Fruit fly (Drosophila melanogaster) whole organism, embryonic: Measurements from ENCODE around the gene Ugt36D1.

Experiments used
- B-H2 ChIP-seq: fragments of 200-800 bp; sonication (Bioruptor generic); optimal IDR thresholded peaks from 2 replicates; lab custom pipeline; 2018; ENCODE audit warnings: missing biosample characterization, mild to moderate bottlenecking, missing genetic modification characterization
- CG10267 ChIP-seq: fragments of 200-800 bp; sonication (Bioruptor generic); optimal IDR thresholded peaks from 2 replicates; lab custom pipeline; 2018; ENCODE audit warnings: missing biosample characterization, mild to moderate bottlenecking, missing genetic modification characterization, moderate library complexity
- CG10431 ChIP-seq: fragments of 200-800 bp; sonication (Bioruptor generic); optimal IDR thresholded peaks from 3 replicates; lab custom pipeline; 2018; ENCODE audit warnings: missing biosample characterization, mild to moderate bottlenecking, missing genetic modification characterization
- CG10543 ChIP-seq: fragments of 200-800 bp; sonication (Bioruptor generic); optimal IDR thresholded peaks from 3 replicates; lab custom pipeline; 2017; ENCODE audit warnings: missing biosample characterization, mild to moderate bottlenecking, missing genetic modification characterization, moderate library complexity
- CG10959 ChIP-seq: fragments of 200-800 bp; sonication (Bioruptor generic); IDR thresholded peaks from 2 replicates; pipeline ENCODE4 v1.3.6; 2022; ENCODE audit warnings: missing biosample characterization, missing genetic modification characterization
- CG12391 ChIP-seq: fragments of 200-800 bp; sonication (Bioruptor generic); optimal IDR thresholded peaks from 3 replicates; lab custom pipeline; 2018; ENCODE audit warnings: missing biosample characterization, mild to moderate bottlenecking, missing genetic modification characterization, moderate library complexity
- CG13296 ChIP-seq: fragments of 200-800 bp; sonication (Bioruptor generic); optimal IDR thresholded peaks from 3 replicates; lab custom pipeline; 2018; ENCODE audit warnings: missing biosample characterization, mild to moderate bottlenecking, missing genetic modification characterization
- CG14014 ChIP-seq: fragments of 200-800 bp; sonication (Bioruptor generic); IDR thresholded peaks from 2 replicates; pipeline ENCODE4 v1.3.6; 2022; ENCODE audit warnings: missing biosample characterization, missing genetic modification characterization
- CG18599 ChIP-seq: fragments of 200-800 bp; sonication (Bioruptor generic); optimal IDR thresholded peaks from 3 replicates; lab custom pipeline; 2017; ENCODE audit warnings: missing biosample characterization, missing genetic modification characterization, mild to moderate bottlenecking, moderate library complexity, missing genetic modification reagents
- CG2202 ChIP-seq: fragments of 200-800 bp; sonication (Bioruptor generic); optimal IDR thresholded peaks from 2 replicates; lab custom pipeline; 2018; ENCODE audit warnings: missing biosample characterization, mild to moderate bottlenecking, missing genetic modification characterization
- CG2678 ChIP-seq: fragments of 200-800 bp; sonication (Bioruptor generic); optimal IDR thresholded peaks from 3 replicates; lab custom pipeline; 2019; ENCODE audit warnings: missing biosample characterization, mild to moderate bottlenecking, missing genetic modification characterization, moderate library complexity
- CG30431 ChIP-seq: fragments of 200-800 bp; sonication (Bioruptor generic); optimal IDR thresholded peaks from 2 replicates; lab custom pipeline; 2017; ENCODE audit warnings: missing biosample characterization, missing genetic modification characterization
- CG3281 ChIP-seq: fragments of 200-800 bp; sonication (Bioruptor generic); optimal IDR thresholded peaks from 3 replicates; lab custom pipeline; 2017; ENCODE audit warnings: missing biosample characterization, mild to moderate bottlenecking, missing genetic modification characterization
- CG34376 ChIP-seq: fragments of 200-800 bp; sonication (Bioruptor generic); optimal IDR thresholded peaks from 2 replicates; lab custom pipeline; 2018; ENCODE audit warnings: missing biosample characterization, mild to moderate bottlenecking, missing genetic modification characterization
- CG3726 ChIP-seq: fragments of 200-800 bp; sonication (Bioruptor generic); IDR thresholded peaks from 3 replicates; pipeline ENCODE4, ENCODE4 v1.3.6; 2022; ENCODE audit warnings: missing biosample characterization, missing genetic modification characterization
- CG5180 ChIP-seq: fragments of 200-800 bp; sonication (Bioruptor generic); optimal IDR thresholded peaks from 3 replicates; lab custom pipeline; 2017; ENCODE audit warnings: missing biosample characterization, missing genetic modification characterization, mild to moderate bottlenecking, moderate library complexity, missing genetic modification reagents
- CG6254 ChIP-seq: fragments of 200-800 bp; sonication (Bioruptor generic); optimal IDR thresholded peaks from 3 replicates; lab custom pipeline; 2017; ENCODE audit warnings: mild to moderate bottlenecking, missing biosample characterization, missing genetic modification reagents, missing genetic modification characterization
- CG6854 ChIP-seq: fragments of 200-800 bp; sonication (Bioruptor generic); optimal IDR thresholded peaks from 3 replicates; lab custom pipeline; 2017; ENCODE audit warnings: missing biosample characterization, mild to moderate bottlenecking, missing genetic modification characterization
- CG8281 ChIP-seq: fragments of 200-800 bp; sonication (Bioruptor generic); optimal IDR thresholded peaks from 2 replicates; lab custom pipeline; 2018; ENCODE audit warnings: missing biosample characterization, mild to moderate bottlenecking, missing genetic modification characterization, moderate library complexity
- Deaf1 ChIP-seq: fragments of 200-800 bp; optimal IDR thresholded peaks from 3 replicates; lab custom pipeline; 2019; ENCODE audit warnings: missing biosample characterization, mild to moderate bottlenecking, missing genetic modification characterization, moderate library complexity
- GATAe ChIP-seq: fragments of 200-800 bp; sonication (Bioruptor generic); conservative IDR thresholded peaks from 2 replicates; pipeline ENCODE4 v1.3.6; 2022; ENCODE audit warnings: missing biosample characterization, missing genetic modification characterization
- HHEX ChIP-seq: fragments of 200-800 bp; sonication (Bioruptor generic); optimal IDR thresholded peaks from 3 replicates; lab custom pipeline; 2017; ENCODE audit warnings: missing biosample characterization, mild to moderate bottlenecking, missing genetic modification characterization, missing genetic modification reagents
- Hey ChIP-seq: fragments of 200-800 bp; sonication (Bioruptor generic); optimal IDR thresholded peaks from 3 replicates; lab custom pipeline; 2018; ENCODE audit warnings: missing biosample characterization, mild to moderate bottlenecking, missing genetic modification characterization
- Hr51 ChIP-seq, 2 experiments: fragments of 200-800 bp; sonication (Bioruptor generic); optimal IDR thresholded peaks; 2 replicates in 1 of 2; 3 replicates in 1 of 2; lab custom pipeline; 2016 to 2018; ENCODE audit warnings: missing biosample characterization in 2 of 2, missing genetic modification characterization in 2 of 2, mild to moderate bottlenecking in 1 of 2, moderate library complexity in 1 of 2
- MBD-R2 ChIP-seq: fragments of 200-800 bp; sonication (Bioruptor generic); IDR thresholded peaks from 2 replicates; pipeline ENCODE4 v1.3.6; 2022; ENCODE audit warnings: missing biosample characterization, missing genetic modification characterization
- Med ChIP-seq: fragments of 200-800 bp; sonication (Bioruptor generic); peaks from one replicate; lab custom pipeline; 2016; ENCODE audit warnings: missing biosample characterization, missing genetic modification characterization, mild to moderate bottlenecking, inconsistent platforms, moderate library complexity
- Nf-YB ChIP-seq: fragments of 200-800 bp; sonication (Bioruptor generic); optimal IDR thresholded peaks from 3 replicates; lab custom pipeline; 2019; ENCODE audit warnings: missing biosample characterization, mild to moderate bottlenecking, missing genetic modification characterization, moderate library complexity
- Nf-YC ChIP-seq: fragments of 200-800 bp; optimal IDR thresholded peaks from 3 replicates; lab custom pipeline; 2019; ENCODE audit warnings: missing biosample characterization, mild to moderate bottlenecking, missing genetic modification characterization, moderate library complexity
- PHDP ChIP-seq: fragments of 200-800 bp; sonication (Bioruptor generic); optimal IDR thresholded peaks from 3 replicates; lab custom pipeline; 2018; ENCODE audit warnings: missing biosample characterization, mild to moderate bottlenecking, missing genetic modification characterization, moderate library complexity
- cato ChIP-seq: fragments of 200-800 bp; sonication (Bioruptor generic); optimal IDR thresholded peaks from 2 replicates; lab custom pipeline; 2016; ENCODE audit warnings: missing biosample characterization, missing genetic modification characterization, borderline replicate concordance
- cwo ChIP-seq: fragments of 200-800 bp; sonication (Bioruptor generic); optimal IDR thresholded peaks from 3 replicates; lab custom pipeline; 2017; ENCODE audit warnings: missing biosample characterization, missing genetic modification characterization, mild to moderate bottlenecking, moderate library complexity, missing genetic modification reagents
- dan ChIP-seq: fragments of 200-800 bp; sonication (Bioruptor generic); IDR thresholded peaks from 2 replicates; pipeline ENCODE4 v1.3.6; 2022; ENCODE audit warnings: missing biosample characterization, missing genetic modification characterization
- dpn ChIP-seq, 2 experiments: fragments of 200-800 bp; sonication (Bioruptor generic); optimal IDR thresholded peaks; 3 replicates each; lab custom pipeline; 2016; ENCODE audit warnings: missing biosample characterization in 2 of 2, missing genetic modification characterization in 2 of 2
- esg ChIP-seq: fragments of 200-800 bp; sonication (Bioruptor generic); conservative IDR thresholded peaks from 2 replicates; pipeline ENCODE4 v1.3.6; 2022; ENCODE audit warnings: missing biosample characterization, missing genetic modification characterization
- exex ChIP-seq: fragments of 200-800 bp; sonication (Bioruptor generic); optimal IDR thresholded peaks from 4 replicates; lab custom pipeline; 2018; ENCODE audit warnings: missing biosample characterization, mild to moderate bottlenecking, missing genetic modification characterization, moderate library complexity
- grn ChIP-seq: fragments of 200-800 bp; sonication (Bioruptor generic); optimal IDR thresholded peaks from 3 replicates; lab custom pipeline; 2017; ENCODE audit warnings: missing biosample characterization, missing genetic modification characterization
- ken ChIP-seq: fragments of 200-800 bp; sonication (Bioruptor generic); IDR thresholded peaks from 3 replicates; pipeline ENCODE4 v1.3.6; 2022; ENCODE audit warnings: missing biosample characterization, missing genetic modification characterization
- mirr ChIP-seq: fragments of 200-800 bp; sonication (Bioruptor generic); optimal IDR thresholded peaks from 3 replicates; lab custom pipeline; 2018; ENCODE audit warnings: missing biosample characterization, mild to moderate bottlenecking, missing genetic modification characterization
- psq ChIP-seq: fragments of 200-800 bp; sonication (Bioruptor generic); optimal IDR thresholded peaks from 2 replicates; lab custom pipeline; 2017; ENCODE audit warnings: missing biosample characterization, missing genetic modification characterization
- sd ChIP-seq: fragments of 200-800 bp; sonication (Bioruptor generic); optimal IDR thresholded peaks from 3 replicates; lab custom pipeline; 2018; ENCODE audit warnings: missing biosample characterization, mild to moderate bottlenecking, missing genetic modification characterization, moderate library complexity
- sens ChIP-seq: fragments of 200-800 bp; sonication (Bioruptor generic); peaks from one replicate; lab custom pipeline; 2016; ENCODE audit warnings: missing biosample characterization, missing genetic modification characterization
- sug ChIP-seq: fragments of 200-800 bp; optimal IDR thresholded peaks from 2 replicates; lab custom pipeline; 2019; ENCODE audit warnings: missing biosample characterization, mild to moderate bottlenecking, missing genetic modification characterization, moderate library complexity
- ttk ChIP-seq: fragments of 200-800 bp; sonication (Bioruptor generic); IDR thresholded peaks from 2 replicates; pipeline ENCODE4 v2.1.2; 2022; ENCODE audit warnings: missing biosample characterization, missing genetic modification characterization

Gene Ugt36D1

DNA sequence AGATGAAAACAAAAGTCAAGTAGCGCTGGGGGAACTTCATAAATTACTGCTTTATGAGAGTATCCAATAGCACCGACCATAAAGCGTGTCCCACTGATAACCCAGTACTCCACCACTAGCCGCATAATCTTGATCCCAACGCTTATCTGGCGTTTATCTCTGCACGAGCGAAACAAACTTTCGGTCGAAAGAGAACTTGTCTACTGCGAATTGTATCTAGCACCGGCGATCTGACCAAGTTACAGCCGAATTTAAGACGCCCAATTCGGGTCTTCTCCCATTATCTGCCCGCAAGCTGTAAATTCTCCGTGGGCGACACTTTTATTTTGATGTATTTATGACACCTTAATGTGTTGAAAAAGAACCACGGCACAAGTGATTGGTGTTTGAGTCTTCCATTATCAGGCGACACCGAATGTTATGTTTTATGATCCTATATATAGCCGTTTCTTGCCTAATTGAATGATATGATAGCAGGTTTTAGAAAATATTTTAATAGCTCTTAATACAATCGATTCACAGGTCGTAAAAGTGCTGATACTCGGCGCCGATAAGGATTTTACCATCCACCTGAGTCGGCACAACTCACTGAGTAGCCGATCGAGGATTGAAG, 33.5 kb upstream of the Ugt36D1 start:
- TF ChIP-seq sug, result peak; percentile 87
- TF ChIP-seq exex (tag; lab: Kevin White, UChicago), result peak; percentile 97
- TF ChIP-seq CG5180 (GFP tag; lab: Kevin White, UChicago), result no peak
- TF ChIP-seq CG10267 (tag; lab: Kevin White, UChicago), result no peak
- TF ChIP-seq MBD-R2, result no peak
- TF ChIP-seq CG3726, result no peak
- TF ChIP-seq CG10959 (GFP tag; lab: Robert Waterston, UW), result no peak
- peak; percentile 67 for TF ChIP-seq cwo (GFP tag; lab: Kevin White, UChicago)
- TF ChIP-seq esg (GFP tag; lab: Robert Waterston, UW), result no peak
- no peak for TF ChIP-seq CG8281 (tag; lab: Kevin White, UChicago)
- TF ChIP-seq mirr (GFP tag; lab: Kevin White, UChicago), result peak; percentile 5
- TF ChIP-seq cato (GFP tag; lab: Kevin White, UChicago), result no peak
- peak; percentile 2 for TF ChIP-seq HHEX
- no peak for TF ChIP-seq PHDP (tag; lab: Kevin White, UChicago)
- TF ChIP-seq GATAe (GFP tag; lab: Robert Waterston, UW), result peak; percentile 67
- TF ChIP-seq CG10543 (GFP tag; lab: Kevin White, UChicago), result peak; percentile 29
- TF ChIP-seq CG3281 (GFP tag; lab: Kevin White, UChicago), result peak; percentile 13
- TF ChIP-seq CG2202 (tag; lab: Kevin White, UChicago), result peak; percentile 8
- peak in 1 of 2 experiments; percentile 13 for TF ChIP-seq Hr51 (GFP tag; optimal IDR thresholded peaks at IDR 0.05; lab: Kevin White, UChicago)
- 0 out of 2 replicates have a peak, but pooled peaks have one; percentile 9 for TF ChIP-seq CG14014 (GFP tag; lab: Robert Waterston, UW)
- TF ChIP-seq CG18599 (GFP tag; lab: Kevin White, UChicago), result peak; percentile 38
- TF ChIP-seq B-H2 (GFP tag; lab: Kevin White, UChicago), result peak; percentile 3
- no peak for TF ChIP-seq dpn (GFP tag; optimal IDR thresholded peaks at IDR 0.05; lab: Kevin White, UChicago)
- peak; percentile 36 for TF ChIP-seq Hey (tag; lab: Kevin White, UChicago)
- TF ChIP-seq CG2678, result peak; percentile 58
- TF ChIP-seq CG6854, result peak; percentile 2
- TF ChIP-seq sens (GFP tag; lab: Kevin White, UChicago), result peak; percentile 55
- TF ChIP-seq CG12391 (tag; lab: Kevin White, UChicago), result no peak
- peak; percentile 5 for TF ChIP-seq CG13296 (GFP tag; lab: Kevin White, UChicago)
- peak; percentile 90 for TF ChIP-seq sd (tag; lab: Kevin White, UChicago)
- no peak for TF ChIP-seq ken (GFP tag; lab: Robert Waterston, UW)
- TF ChIP-seq Nf-YC, result peak; percentile 28
- TF ChIP-seq CG6254, result peak; percentile 44
- peak; percentile 83 for TF ChIP-seq CG34376 (GFP tag; lab: Kevin White, UChicago)
- no peak for TF ChIP-seq psq (GFP tag; lab: Kevin White, UChicago)
- TF ChIP-seq CG10431, result peak; percentile 58
- peak; percentile 38 for TF ChIP-seq Nf-YB (GFP tag; lab: Kevin White, UChicago)
- TF ChIP-seq dan (GFP tag; lab: Robert Waterston, UW), result no peak
- peak; percentile 13 for TF ChIP-seq Deaf1 (tag; lab: Kevin White, UChicago)
- TF ChIP-seq Med (GFP tag; lab: Kevin White, UChicago), result peak; percentile 38
- no peak for TF ChIP-seq ttk (GFP tag; lab: Robert Waterston, UW)
- TF ChIP-seq CG30431, result no peak
- peak; percentile 84 for TF ChIP-seq grn (GFP tag; lab: Kevin White, UChicago)
